Worm (Caenorhabditis elegans): Measurements from ENCODE around the gene txt-12.

- TF ChIP-seq aly-2 (tag; optimal IDR thresholded peaks at IDR 0.05) (no peak), lin-11 (tag; optimal IDR thresholded peaks at IDR 0.05) (no peak), crh-2 (tag; optimal IDR thresholded peaks at IDR 0.05) (peak; percentile 48), F13H6.1 (tag; optimal IDR thresholded peaks at IDR 0.05) (no peak), R02D3.7 (tag; optimal IDR thresholded peaks at IDR 0.05) (no peak), elt-1 (tag; optimal IDR thresholded peaks at IDR 0.05) (no peak), fos-1 (tag; optimal IDR thresholded peaks at IDR 0.05) (peak; percentile 47), nhr-10 (tag; optimal IDR thresholded peaks at IDR 0.05) (no peak), unc-62 (GFP tag; optimal IDR thresholded peaks at IDR 0.05) (no peak), skn-1 (tag; optimal IDR thresholded peaks at IDR 0.05) (no peak), nhr-11 (tag; optimal IDR thresholded peaks at IDR 0.05) (no peak)
These were observed 51.0 kb downstream of the txt-12 start, which contains the start of gene K08F9.4 for ce11 chrV:15143798-15144197.

All from whole organism, L2 larva.